Worm (Caenorhabditis elegans) whole organism, late embryonic: ENCODE data around the gene Y40H7A.11.

Experiments
- F13H6.1 ChIP-seq: sonication (generic microtip); optimal IDR thresholded peaks from 2 replicates; lab custom pipeline; 2016; ENCODE audit warnings: missing genetic modification characterization, missing compliant biosample characterization
- K09A11.1 ChIP-seq: sonication (generic microtip); optimal IDR thresholded peaks from 2 replicates; lab custom pipeline; 2017; ENCODE audit warnings: antibody characterized with exemption, mild to moderate bottlenecking, missing genetic modification characterization, missing compliant biosample characterization; ENCODE audit not compliant: insufficient read depth
- ama-1 ChIP-seq: fragments of 150-350 bp; optimal IDR thresholded peaks from 2 replicates; lab custom pipeline; 2014
- ceh-18 ChIP-seq: sonication (generic microtip); optimal IDR thresholded peaks from 2 replicates; lab custom pipeline; 2016; ENCODE audit warnings: missing genetic modification characterization, missing compliant biosample characterization
- ceh-2 ChIP-seq: sonication (generic microtip); optimal IDR thresholded peaks from 2 replicates; lab custom pipeline; 2016; ENCODE audit warnings: missing genotype, missing genetic modification characterization, missing compliant biosample characterization
- ceh-22 ChIP-seq: sonication (generic microtip); optimal IDR thresholded peaks from 2 replicates; lab custom pipeline; 2017; ENCODE audit warnings: missing biosample characterization, missing genetic modification characterization
- ceh-24 ChIP-seq: sonication (generic microtip); optimal IDR thresholded peaks from 2 replicates; lab custom pipeline; 2016; ENCODE audit warnings: mild to moderate bottlenecking, missing genetic modification characterization, missing compliant biosample characterization
- ceh-30 ChIP-seq: fragments of 150-350 bp; optimal IDR thresholded peaks from 2 replicates; lab custom pipeline; 2014; ENCODE audit warnings: missing biosample characterization, missing genetic modification characterization
- elt-2 ChIP-seq: sonication (generic microtip); optimal IDR thresholded peaks from 2 replicates; lab custom pipeline; 2016; ENCODE audit warnings: missing genetic modification reagents, missing genetic modification characterization, missing compliant biosample characterization
- elt-4 ChIP-seq: sonication (generic microtip); optimal IDR thresholded peaks from 2 replicates; lab custom pipeline; 2016; ENCODE audit warnings: missing genetic modification characterization, missing compliant biosample characterization
- eyg-1 ChIP-seq: sonication (generic microtip); optimal IDR thresholded peaks from 2 replicates; lab custom pipeline; 2016; ENCODE audit warnings: missing genotype, missing genetic modification characterization, missing compliant biosample characterization
- fax-1 ChIP-seq: sonication (generic microtip); optimal IDR thresholded peaks from 2 replicates; lab custom pipeline; 2016; ENCODE audit warnings: missing genotype, missing genetic modification characterization, missing compliant biosample characterization
- fkh-6 ChIP-seq: sonication (generic microtip); optimal IDR thresholded peaks from 2 replicates; lab custom pipeline; 2016; ENCODE audit warnings: missing genetic modification characterization, missing compliant biosample characterization
- gmeb-2 ChIP-seq: sonication (generic microtip); optimal IDR thresholded peaks from 2 replicates; lab custom pipeline; 2016; ENCODE audit warnings: missing genetic modification characterization, inconsistent platforms, missing compliant biosample characterization
- hlh-30 ChIP-seq: sonication (generic microtip); optimal IDR thresholded peaks from 2 replicates; lab custom pipeline; 2017; ENCODE audit warnings: antibody characterized with exemption, missing genetic modification characterization, missing compliant biosample characterization; ENCODE audit not compliant: insufficient read depth
- hlh-6 ChIP-seq: sonication (generic microtip); optimal IDR thresholded peaks from 2 replicates; lab custom pipeline; 2016; ENCODE audit warnings: missing genotype, missing genetic modification characterization, missing compliant biosample characterization
- lim-6 ChIP-seq: sonication (generic microtip); optimal IDR thresholded peaks from 2 replicates; lab custom pipeline; 2016; ENCODE audit warnings: missing genetic modification characterization, missing compliant biosample characterization
- nhr-11 ChIP-seq: fragments of 150-350 bp; optimal IDR thresholded peaks from 2 replicates; lab custom pipeline; 2014; ENCODE audit warnings: missing biosample characterization, missing genetic modification characterization
- npax-4 ChIP-seq: sonication (generic microtip); optimal IDR thresholded peaks from 2 replicates; lab custom pipeline; 2016; ENCODE audit warnings: missing genetic modification characterization, missing compliant biosample characterization
- pat-9 ChIP-seq: fragments of 200-800 bp; sonication (Bioruptor generic); optimal IDR thresholded peaks from 2 replicates; lab custom pipeline; 2018; ENCODE audit warnings: mild to moderate bottlenecking, missing genetic modification characterization, moderate library complexity, missing compliant biosample characterization
- pax-1 ChIP-seq: fragments of 150-350 bp; optimal IDR thresholded peaks from 2 replicates; lab custom pipeline; 2014; ENCODE audit warnings: missing biosample characterization, missing genetic modification characterization
- pha-2 ChIP-seq: sonication (generic microtip); optimal IDR thresholded peaks from 2 replicates; lab custom pipeline; 2017; ENCODE audit warnings: mild to moderate bottlenecking, missing genetic modification characterization, missing compliant biosample characterization
- pqm-1 ChIP-seq: sonication (generic microtip); optimal IDR thresholded peaks from 2 replicates; lab custom pipeline; 2016; ENCODE audit warnings: missing genetic modification characterization, missing compliant biosample characterization
- pros-1 ChIP-seq: fragments of 150-350 bp; optimal IDR thresholded peaks from 2 replicates; lab custom pipeline; 2014; ENCODE audit warnings: missing biosample characterization, missing genetic modification reagents, missing genetic modification characterization
- ref-2 ChIP-seq: sonication (generic microtip); optimal IDR thresholded peaks from 2 replicates; lab custom pipeline; 2016; ENCODE audit warnings: missing genetic modification characterization, missing compliant biosample characterization
- ttx-3 ChIP-seq: sonication (generic microtip); optimal IDR thresholded peaks from 2 replicates; lab custom pipeline; 2016; ENCODE audit warnings: missing genetic modification reagents, missing genetic modification characterization, missing compliant biosample characterization
- unc-3 ChIP-seq, 2 experiments: fragments of 200-800 bp in 1 of 2; sonication (Bioruptor generic) in 1 of 2; sonication (generic microtip) in 1 of 2; conservative IDR thresholded peaks in 1 of 2; optimal IDR thresholded peaks in 1 of 2; 2 replicates each; pipeline versions ENCODE4 v1.3.6 to Lab custom; 2016 to 2022; ENCODE audit warnings: missing compliant biosample characterization in 2 of 2, missing genetic modification characterization in 2 of 2, missing genetic modification reagents in 1 of 2
- unc-42 ChIP-seq: sonication (generic microtip); optimal IDR thresholded peaks from 2 replicates; lab custom pipeline; 2016; ENCODE audit warnings: missing genotype, missing genetic modification characterization, missing compliant biosample characterization
- unc-55 ChIP-seq: sonication (generic microtip); optimal IDR thresholded peaks from 2 replicates; lab custom pipeline; 2017; ENCODE audit warnings: missing biosample characterization, missing genetic modification reagents, missing genetic modification characterization
- zip-5 ChIP-seq: sonication (generic microtip); optimal IDR thresholded peaks from 2 replicates; lab custom pipeline; 2016; ENCODE audit warnings: missing genetic modification characterization, missing compliant biosample characterization
- ztf-16 ChIP-seq: sonication (generic microtip); optimal IDR thresholded peaks from 2 replicates; lab custom pipeline; 2017; ENCODE audit warnings: missing genetic modification characterization, missing compliant biosample characterization

Gene Y40H7A.11

ce11 chrIV:15245655-15246054 is 25.5 kb upstream of the Y40H7A.11 start, which contains the start of gene Y73F8A.36:
Gene Y73F8A.36 (plus strand): TSS chrIV:15245955.
- no peak for TF ChIP-seq pat-9 (tag; lab: Kevin White, UChicago)
- no peak for TF ChIP-seq ceh-30 (tag; lab: Kevin White, UChicago)
- no peak for TF ChIP-seq gmeb-2 (tag; lab: Kevin White, UChicago)
- no peak for TF ChIP-seq hlh-6
- no peak for TF ChIP-seq elt-2 (tag; lab: Kevin White, UChicago)
- no peak for TF ChIP-seq K09A11.1
- no peak for TF ChIP-seq ztf-16
- TF ChIP-seq pqm-1 (tag; lab: Kevin White, UChicago), result no peak
- TF ChIP-seq unc-42 (tag; lab: Kevin White, UChicago), result no peak

ce11 chrIV:15235856-15236255 is 15.7 kb upstream of the Y40H7A.11 start, which contains the start of gene lgc-52:
Gene lgc-52 (plus strand): TSS chrIV:15236123.
- TF ChIP-seq unc-3 (GFP tag; conservative IDR thresholded peaks at IDR 0.05; lab: Robert Waterston, UW), result no peak
- TF ChIP-seq unc-3 (tag; optimal IDR thresholded peaks at IDR 0.05; lab: Kevin White, UChicago), result no peak
- TF ChIP-seq unc-42 (tag; lab: Kevin White, UChicago), result peak; percentile 71

- TF ChIP-seq npax-4, result no peak
- no peak for TF ChIP-seq unc-55 (GFP tag; lab: Kevin White, UChicago)
- TF ChIP-seq ceh-18 (tag; lab: Kevin White, UChicago), result no peak
- TF ChIP-seq hlh-30 (tag; lab: Kevin White, UChicago), result no peak
- TF ChIP-seq gmeb-2 (tag; lab: Kevin White, UChicago), result no peak
- TF ChIP-seq elt-4 (tag; lab: Kevin White, UChicago), result no peak
- TF ChIP-seq pros-1 (tag; lab: Kevin White, UChicago), result no peak
- no peak for TF ChIP-seq pax-1 (tag; lab: Kevin White, UChicago)
- no peak for TF ChIP-seq F13H6.1 (tag; lab: Kevin White, UChicago)
- no peak for TF ChIP-seq lim-6 (tag; lab: Kevin White, UChicago)
- TF ChIP-seq nhr-11 (tag; lab: Kevin White, UChicago), result no peak
Measured at ce11 chrIV:15234943-15235605, 14.9 kb upstream of the Y40H7A.11 start, which contains the start of gene pkd-2. Gene pkd-2 (minus strand): TSS chrIV:15234993.

ce11 chrIV:15234272-15234671 is 14.1 kb upstream of the Y40H7A.11 start:
- TF ChIP-seq fkh-6 (tag; lab: Kevin White, UChicago), result no peak
- TF ChIP-seq F13H6.1 (tag; lab: Kevin White, UChicago), result no peak
- TF ChIP-seq, all 69 proteins: peak for 0

ce11 chrIV:15215470-15215869 is 4.7 kb downstream of the Y40H7A.11 start, which contains the start of gene Y40H7A.10:
Gene Y40H7A.10 (minus strand): TSS chrIV:15215597.
- TF ChIP-seq ceh-24, result no peak
- TF ChIP-seq unc-42 (tag; lab: Kevin White, UChicago), result no peak
- TF ChIP-seq zip-5, result no peak
- TF ChIP-seq ceh-2 (tag; lab: Kevin White, UChicago), result no peak
- TF ChIP-seq, all 69 proteins: peak for 0

ce11 chrIV:15214694-15215093 is 5.5 kb downstream of the Y40H7A.11 start:
- TF ChIP-seq ref-2 (no peak), ttx-3 (tag; lab: Kevin White, UChicago) (no peak), eyg-1 (tag; lab: Kevin White, UChicago) (no peak), pros-1 (tag; lab: Kevin White, UChicago) (no peak), unc-3 (GFP tag; conservative IDR thresholded peaks at IDR 0.05; lab: Robert Waterston, UW) (no peak), unc-3 (tag; optimal IDR thresholded peaks at IDR 0.05; lab: Kevin White, UChicago) (no peak), ztf-16 (no peak), elt-4 (tag; lab: Kevin White, UChicago) (no peak), ceh-22 (no peak), fax-1 (tag; lab: Kevin White, UChicago) (no peak), pha-2 (no peak), ama-1 (lab: Kevin White, UChicago) (no peak)
- TF ChIP-seq, all 69 proteins: peak for 0
